Worm (Caenorhabditis elegans): ENCODE measurements around the gene prp-39.

ce11 chrV:5730783-5731182 lies 48.4 kb upstream of the prp-39 start, which contains the start of gene K09H11.15:
- TF ChIP-seq mcd-1 (GFP tag; IDR thresholded peaks at IDR 0.05) (no peak), nfyb-1 (GFP tag; IDR thresholded peaks at IDR 0.05) (no peak), hmg-1.2 (GFP tag; IDR thresholded peaks at IDR 0.05) (no peak), unc-62 (GFP tag; optimal IDR thresholded peaks at IDR 0.05) (no peak)
